Worm (Caenorhabditis elegans) whole organism, late embryonic: ENCODE measurements around the gene Y43F8C.23.

Experiments
- F13H6.1 ChIP-seq: sonication (generic microtip); optimal IDR thresholded peaks from 2 replicates; lab custom pipeline; 2016; ENCODE audit warnings: missing genetic modification characterization, missing compliant biosample characterization
- ama-1 ChIP-seq: fragments of 150-350 bp; optimal IDR thresholded peaks from 2 replicates; lab custom pipeline; 2014
- ceh-2 ChIP-seq: sonication (generic microtip); optimal IDR thresholded peaks from 2 replicates; lab custom pipeline; 2016; ENCODE audit warnings: missing genotype, missing genetic modification characterization, missing compliant biosample characterization
- ceh-24 ChIP-seq: sonication (generic microtip); optimal IDR thresholded peaks from 2 replicates; lab custom pipeline; 2016; ENCODE audit warnings: mild to moderate bottlenecking, missing genetic modification characterization, missing compliant biosample characterization
- ceh-9 ChIP-seq: sonication (generic microtip); optimal IDR thresholded peaks from 2 replicates; lab custom pipeline; 2016; ENCODE audit warnings: mild to moderate bottlenecking, missing genetic modification characterization, inconsistent platforms, missing compliant biosample characterization
- elt-2 ChIP-seq: sonication (generic microtip); optimal IDR thresholded peaks from 2 replicates; lab custom pipeline; 2016; ENCODE audit warnings: missing genetic modification reagents, missing genetic modification characterization, missing compliant biosample characterization
- elt-4 ChIP-seq: sonication (generic microtip); optimal IDR thresholded peaks from 2 replicates; lab custom pipeline; 2016; ENCODE audit warnings: missing genetic modification characterization, missing compliant biosample characterization
- ets-4 ChIP-seq: sonication (generic microtip); optimal IDR thresholded peaks from 2 replicates; lab custom pipeline; 2016; ENCODE audit warnings: missing genetic modification characterization, missing compliant biosample characterization
- hlh-30 ChIP-seq: sonication (generic microtip); optimal IDR thresholded peaks from 2 replicates; lab custom pipeline; 2017; ENCODE audit warnings: antibody characterized with exemption, missing genetic modification characterization, missing compliant biosample characterization; ENCODE audit not compliant: insufficient read depth

DNA sequence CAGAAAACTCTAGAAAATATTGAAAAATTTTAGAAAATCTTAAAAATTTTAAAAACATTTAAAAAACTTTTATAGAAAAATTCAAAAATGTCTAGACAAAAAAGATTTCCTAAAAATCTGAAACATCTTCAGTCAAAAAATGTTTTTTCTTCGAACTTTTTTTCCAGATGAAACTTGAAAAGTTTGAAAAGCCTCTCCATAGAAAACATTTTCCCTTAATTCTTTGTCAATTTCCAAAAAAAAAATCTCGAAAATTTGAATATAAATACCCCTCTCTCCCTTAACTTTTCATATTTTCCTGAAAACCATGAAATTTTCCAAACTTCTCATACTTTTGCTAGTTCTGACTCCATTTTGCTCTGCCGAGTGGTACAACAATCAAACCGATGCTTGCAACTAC is 17.2 kb upstream of the Y43F8C.23 start, which contains the start of gene Y116F11A.3:
- no peak for TF ChIP-seq hlh-30
- no peak for TF ChIP-seq ceh-24
- TF ChIP-seq ceh-9 (tag; lab: Kevin White, UChicago), result no peak
- no peak for TF ChIP-seq ama-1 (lab: Kevin White, UChicago)
- no peak for TF ChIP-seq F13H6.1
- TF ChIP-seq ceh-2, result no peak
- TF ChIP-seq ets-4 (tag; lab: Kevin White, UChicago), result no peak
- TF ChIP-seq elt-2 (tag; lab: Kevin White, UChicago), result no peak
- TF ChIP-seq elt-4 (tag; lab: Kevin White, UChicago), result no peak
